Worm (Caenorhabditis elegans): ENCODE measurements around the gene M60.7.

M60.7 gene

DNA sequence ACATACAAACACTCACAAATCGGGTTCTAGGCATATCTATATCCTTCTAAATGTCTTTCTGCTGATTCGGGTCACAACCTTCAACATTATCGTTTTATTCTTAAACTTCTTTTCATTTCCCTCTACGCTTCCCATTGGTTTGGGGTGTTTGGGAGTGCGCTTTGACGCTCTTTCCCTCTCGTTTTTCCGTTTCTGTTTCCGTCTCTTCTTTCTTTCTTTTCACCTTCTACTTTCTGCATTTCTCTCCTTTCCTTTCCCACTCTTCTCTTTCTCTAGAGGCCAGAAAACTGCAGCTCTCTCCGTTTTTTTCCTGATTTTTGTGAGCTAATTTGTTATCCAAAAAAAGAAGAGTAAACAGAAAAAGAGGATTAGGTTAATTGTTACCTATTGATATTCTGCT, 15.4 kb upstream of the M60.7 start:
- no peak for TF ChIP-seq dpl-1 (GFP tag; optimal IDR thresholded peaks at IDR 0.05)
- no peak for TF ChIP-seq die-1 (tag; optimal IDR thresholded peaks at IDR 0.05)
- no peak for TF ChIP-seq attf-5 (GFP tag; optimal IDR thresholded peaks at IDR 0.05)
- TF ChIP-seq ama-1 (optimal IDR thresholded peaks at IDR 0.05) = no peak
- TF ChIP-seq ama-1 (GFP tag; optimal IDR thresholded peaks at IDR 0.05) = no peak
- TF ChIP-seq B0019.2 (GFP tag; conservative IDR thresholded peaks at IDR 0.05) = no peak
- no peak for TF ChIP-seq let-607 (tag; optimal IDR thresholded peaks at IDR 0.05)
- TF ChIP-seq tbp1 (GFP tag; optimal IDR thresholded peaks at IDR 0.05) = no peak
- TF ChIP-seq rpc-1 (optimal IDR thresholded peaks at IDR 0.05) = no peak
- no peak for TF ChIP-seq rpc-1 (tag; optimal IDR thresholded peaks at IDR 0.05)
- no peak for TF ChIP-seq T07F8.4 (tag; optimal IDR thresholded peaks at IDR 0.05)
- TF ChIP-seq lin-54 (GFP tag; optimal IDR thresholded peaks at IDR 0.05) = no peak

DNA sequence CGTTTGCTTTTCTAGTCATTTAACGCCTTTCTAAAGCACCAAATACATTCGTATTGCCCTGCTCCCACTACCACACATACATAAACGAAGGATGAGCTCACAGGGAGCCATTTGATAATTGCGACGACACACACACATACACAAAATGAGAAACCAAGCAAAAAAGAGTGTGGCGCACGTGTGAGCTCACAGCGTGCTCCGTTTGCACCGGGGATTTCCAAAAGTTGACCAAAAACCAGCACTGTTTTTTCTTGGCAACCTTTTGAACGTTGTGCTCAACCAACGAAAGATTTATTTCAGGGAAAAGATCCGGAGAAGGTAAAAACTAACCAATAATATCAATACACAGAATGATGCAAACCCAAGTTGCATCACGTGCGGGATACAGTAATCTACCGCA, 13.9 kb upstream of the M60.7 start, which contains the start of gene ksr-1:
Gene ksr-1, plus strand, starts transcription at position 301 of the 400 bp plus-strand sequence.
- no peak for TF ChIP-seq hmg-1.2 (GFP tag; IDR thresholded peaks at IDR 0.05)
- TF ChIP-seq rpc-1 (optimal IDR thresholded peaks at IDR 0.05) = no peak
- no peak for TF ChIP-seq rpc-1 (tag; optimal IDR thresholded peaks at IDR 0.05)
- no peak for TF ChIP-seq madf-10 (tag; optimal IDR thresholded peaks at IDR 0.05)
- TF ChIP-seq F23B12.7 (tag; optimal IDR thresholded peaks at IDR 0.05; ENCODE audit: insufficient read depth) = no peak
- no peak for TF ChIP-seq tbx-9 (tag; optimal IDR thresholded peaks at IDR 0.05; ENCODE audit: borderline replicate concordance)
- no peak for TF ChIP-seq him-1 (tag; optimal IDR thresholded peaks at IDR 0.05)
- no peak for TF ChIP-seq snpc-1.3 (tag; optimal IDR thresholded peaks at IDR 0.05; ENCODE audit: insufficient read depth)
- no peak for TF ChIP-seq unc-62 (GFP tag; optimal IDR thresholded peaks at IDR 0.05)
- TF ChIP-seq fkh-3 (tag; optimal IDR thresholded peaks at IDR 0.05) = no peak
- no peak for TF ChIP-seq F57C9.4 (tag; optimal IDR thresholded peaks at IDR 0.05)
- TF ChIP-seq lag-1 (GFP tag; IDR thresholded peaks at IDR 0.05) = no peak
- TF ChIP-seq nhr-120 (GFP tag; IDR thresholded peaks at IDR 0.05) = no peak
- no peak for TF ChIP-seq gei-17 (GFP tag; optimal IDR thresholded peaks at IDR 0.05)
- TF ChIP-seq somi-1 (GFP tag; optimal IDR thresholded peaks at IDR 0.05) = no peak
- TF ChIP-seq ceh-100 (GFP tag; IDR thresholded peaks at IDR 0.05) = no peak
- TF ChIP-seq ztf-22 (GFP tag; optimal IDR thresholded peaks at IDR 0.05) = no peak
- no peak for TF ChIP-seq F33H1.4 (GFP tag; IDR thresholded peaks at IDR 0.05)
- TF ChIP-seq die-1 (tag; optimal IDR thresholded peaks at IDR 0.05) = no peak

DNA sequence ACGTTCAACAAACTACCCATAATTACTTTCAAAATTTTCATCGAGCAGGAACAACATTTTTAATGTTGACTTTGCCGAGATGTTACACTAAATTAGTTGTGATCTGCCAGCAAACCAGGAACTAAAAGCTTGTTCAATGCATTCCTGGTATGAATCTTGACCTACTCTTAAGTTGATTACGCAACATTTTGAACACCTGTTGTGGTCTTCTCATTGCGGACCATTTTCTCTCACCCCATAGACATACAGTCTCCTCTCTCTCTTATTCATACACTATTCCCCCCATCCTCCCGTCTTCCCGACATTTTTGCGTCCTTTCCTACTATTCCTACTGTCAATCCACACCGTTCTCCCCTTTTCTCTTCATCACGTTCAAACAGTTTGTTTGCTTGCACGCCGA, 12.5 kb upstream of the M60.7 start:
- TF ChIP-seq dpff-1 (tag; optimal IDR thresholded peaks at IDR 0.05) (no peak), ceh-27 (GFP tag; optimal IDR thresholded peaks at IDR 0.05) (no peak), hlh-12 (tag; optimal IDR thresholded peaks at IDR 0.05) (no peak), tbp1 (GFP tag; optimal IDR thresholded peaks at IDR 0.05) (no peak), lsl-1 (GFP tag; optimal IDR thresholded peaks at IDR 0.05) (no peak), nhr-179 (tag; optimal IDR thresholded peaks at IDR 0.05) (no peak), C06A6.2 (GFP tag; conservative IDR thresholded peaks at IDR 0.05) (no peak), C17E4.6 (GFP tag; IDR thresholded peaks at IDR 0.05) (no peak)

DNA sequence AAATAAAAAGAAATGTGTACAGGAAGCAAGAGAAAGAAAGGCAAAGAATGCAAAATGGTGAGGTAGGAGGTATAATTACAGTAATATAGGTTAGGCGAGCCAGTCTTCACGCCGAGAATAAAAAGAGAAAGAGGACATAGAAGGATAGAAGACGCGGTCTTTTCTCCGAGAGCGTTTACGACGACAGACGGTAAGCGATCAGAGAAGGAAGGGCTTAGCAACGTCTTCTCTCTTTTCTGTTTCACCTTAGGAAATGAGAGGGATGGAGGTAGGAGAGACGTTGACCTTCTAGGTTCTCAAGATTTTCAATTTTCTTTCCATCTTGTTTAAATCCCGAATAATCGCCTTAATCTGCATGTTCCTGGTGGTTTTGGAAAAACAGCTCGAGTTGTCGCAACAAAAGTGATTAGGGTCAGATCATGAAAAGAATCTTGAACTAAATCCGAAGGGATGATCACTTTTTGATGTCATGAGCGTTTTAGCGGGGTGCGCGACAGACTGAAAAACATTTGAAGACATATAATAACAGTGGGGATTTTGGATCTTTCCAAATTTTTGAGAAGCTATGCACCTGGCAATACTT, 10.1 kb upstream of the M60.7 start, which contains the start of gene cutl-29:
Gene cutl-29, minus strand, starts transcription at position 51 of the 583 bp plus-strand sequence.
- TF ChIP-seq snpc-3.4 (tag; optimal IDR thresholded peaks at IDR 0.05) (no peak), nhr-90 (tag; optimal IDR thresholded peaks at IDR 0.05) (no peak), Y79H2A.3 (GFP tag; conservative IDR thresholded peaks at IDR 0.05) (no peak), ceh-27 (GFP tag; optimal IDR thresholded peaks at IDR 0.05) (no peak), unc-130 (GFP tag; optimal IDR thresholded peaks at IDR 0.05) (no peak), nhr-80 (tag; optimal IDR thresholded peaks at IDR 0.05) (no peak), ztf-6 (GFP tag; IDR thresholded peaks at IDR 0.05) (no peak), hmg-20 (GFP tag; IDR thresholded peaks at IDR 0.05) (no peak), Y56A3A.18 (GFP tag; IDR thresholded peaks at IDR 0.05) (no peak), ceh-79 (tag; optimal IDR thresholded peaks at IDR 0.05) (no peak), Y95B8A.8 (GFP tag; IDR thresholded peaks at IDR 0.05) (no peak), hlh-12 (tag; optimal IDR thresholded peaks at IDR 0.05) (no peak)
